Fruit fly (Drosophila melanogaster): ENCODE measurements around the gene TfIIEalpha.

The TfIIEalpha gene

dm6 chr3L:11721498-11721946 is 39.7 kb downstream of the TfIIEalpha start (continued):
- TF ChIP-seq CG18011 (GFP tag; optimal IDR thresholded peaks at IDR 0.05) (no peak), insv (GFP tag; optimal IDR thresholded peaks at IDR 0.05) (no peak), CG30431 (GFP tag; optimal IDR thresholded peaks at IDR 0.05) (no peak), CG32772 (GFP tag; IDR thresholded peaks at IDR 0.05) (no peak), CG9727 (GFP tag; optimal IDR thresholded peaks at IDR 0.05) (no peak), D (optimal IDR thresholded peaks at IDR 0.05) (no peak), D (GFP tag; optimal IDR thresholded peaks at IDR 0.05) (no peak), CG2120 (GFP tag; optimal IDR thresholded peaks at IDR 0.05) (peak; percentile 54), CG18476 (GFP tag; optimal IDR thresholded peaks at IDR 0.05) (no peak), trh (GFP tag; optimal IDR thresholded peaks at IDR 0.05) (no peak), h (optimal IDR thresholded peaks at IDR 0.05) (no peak), klu (GFP tag; IDR thresholded peaks at IDR 0.05) (no peak), eve (GFP tag; optimal IDR thresholded peaks at IDR 0.05) (no peak), CG14014 (GFP tag; IDR thresholded peaks at IDR 0.05) (peak; percentile 15; the same call in 1 of the 2 replicates), Blimp-1 (GFP tag; optimal IDR thresholded peaks at IDR 0.05) (no peak), psq (GFP tag; optimal IDR thresholded peaks at IDR 0.05) (no peak), tio (GFP tag; optimal IDR thresholded peaks at IDR 0.05) (no peak), sd (tag; optimal IDR thresholded peaks at IDR 0.05) (no peak), Med (GFP tag) (peak; percentile 79), CTCF (GFP tag; optimal IDR thresholded peaks at IDR 0.05) (no peak), CG14050 (GFP tag; IDR thresholded peaks at IDR 0.05) (peak; percentile 25; the same call in 1 of the 3 replicates), CG11247 (GFP tag; IDR thresholded peaks at IDR 0.05) (peak; percentile 40; the same call in 1 of the 2 replicates), CG33557 (GFP tag; optimal IDR thresholded peaks at IDR 0.05) (no peak), Sin3A (optimal IDR thresholded peaks at IDR 0.05) (no peak), CG15696 (tag; optimal IDR thresholded peaks at IDR 0.05) (no peak), chn (GFP tag; optimal IDR thresholded peaks at IDR 0.05) (no peak), CG13775 (GFP tag; optimal IDR thresholded peaks at IDR 0.05) (no peak), CG12659 (GFP tag; optimal IDR thresholded peaks at IDR 0.05) (no peak), crp (GFP tag; optimal IDR thresholded peaks at IDR 0.05) (no peak), nerfin-2 (GFP tag; IDR thresholded peaks at IDR 0.05; ENCODE audit: partially characterized antibody) (no peak), Dref (GFP tag; IDR thresholded peaks at IDR 0.05) (no peak), CG31388 (GFP tag; optimal IDR thresholded peaks at IDR 0.05) (no peak), gsb-n (tag; optimal IDR thresholded peaks at IDR 0.05) (no peak), C15 (GFP tag; IDR thresholded peaks at IDR 0.05) (no peak), Sox102F (GFP tag; optimal IDR thresholded peaks at IDR 0.05) (peak; percentile 7), CoRest (tag; optimal IDR thresholded peaks at IDR 0.05) (peak; percentile 17), grau (tag; optimal IDR thresholded peaks at IDR 0.05) (peak; percentile 89), tll (GFP tag; optimal IDR thresholded peaks at IDR 0.05) (no peak), unc-4 (GFP tag; IDR thresholded peaks at IDR 0.05; ENCODE audit: partially characterized antibody) (no peak), amos (GFP tag; IDR thresholded peaks at IDR 0.05; ENCODE audit: partially characterized antibody) (no peak), CG7987 (GFP tag; optimal IDR thresholded peaks at IDR 0.05) (peak; percentile 96), Lim3 (GFP tag; IDR thresholded peaks at IDR 0.05) (no peak), al (GFP tag; IDR thresholded peaks at IDR 0.05) (peak; percentile 29; the same call in 1 of the 2 replicates), chm (GFP tag; IDR thresholded peaks at IDR 0.05) (no peak), sc (optimal IDR thresholded peaks at IDR 0.05) (no peak), sc (GFP tag; optimal IDR thresholded peaks at IDR 0.05) (no peak), hkb (optimal IDR thresholded peaks at IDR 0.05) (no peak), hkb (GFP tag; IDR thresholded peaks at IDR 0.05) (0 out of 2 replicates have a peak, but pooled peaks have one; percentile 26), shn (GFP tag; optimal IDR thresholded peaks at IDR 0.05) (no peak), BEAF-32 (GFP tag; optimal IDR thresholded peaks at IDR 0.05) (no peak), Mad (GFP tag; optimal IDR thresholded peaks at IDR 0.05) (no peak), CG12071 (GFP tag; optimal IDR thresholded peaks at IDR 0.05) (no peak), chif (GFP tag; optimal IDR thresholded peaks at IDR 0.05) (no peak)

All from whole organism, embryonic.